Fruit fly (Drosophila melanogaster): Measurements from ENCODE around the gene sbm.

sbm gene

DNA sequence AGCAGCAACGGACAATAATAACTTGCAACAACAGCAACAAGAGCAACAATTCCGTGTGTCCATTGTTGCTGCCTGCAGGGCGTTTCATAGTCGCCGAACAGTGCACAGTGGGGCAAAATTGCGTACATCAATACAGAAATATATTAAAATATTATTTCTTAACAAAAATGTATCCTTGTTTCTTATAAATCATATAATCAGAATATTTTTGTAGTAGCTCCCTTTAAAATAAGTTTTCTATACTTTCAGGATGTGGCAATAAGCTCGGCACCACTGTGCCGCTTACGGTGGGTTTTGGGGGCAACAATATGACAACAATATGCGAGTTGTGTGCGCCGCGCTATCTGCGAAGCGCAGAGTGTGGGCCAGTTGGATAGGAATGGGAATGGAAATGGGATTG, 9.9 kb upstream of the sbm start (continued):
- peak; percentile 71 for TF ChIP-seq CG12299 (tag; optimal IDR thresholded peaks at IDR 0.05)
- TF ChIP-seq Ada2b (GFP tag; IDR thresholded peaks at IDR 0.05) = peak; percentile 78
- no peak for TF ChIP-seq CG9932 (GFP tag; IDR thresholded peaks at IDR 0.05)

DNA sequence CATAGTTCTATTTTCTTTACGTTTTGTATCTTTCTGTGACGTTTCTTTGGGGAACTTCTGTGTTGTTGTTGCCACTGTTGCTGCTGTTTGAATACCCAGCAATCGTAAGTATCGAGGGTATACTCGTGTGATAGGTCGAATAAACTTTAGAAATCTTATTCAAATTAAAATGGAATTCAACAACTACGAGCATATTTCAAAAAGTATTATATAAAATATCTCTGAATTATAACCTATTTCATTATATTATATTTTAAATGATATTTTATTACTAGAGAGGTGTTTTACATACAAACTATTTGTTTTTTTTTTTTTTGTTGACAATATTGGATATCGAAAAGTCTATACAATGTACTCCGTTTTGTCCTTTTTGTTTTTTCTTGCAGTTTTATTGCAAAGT, 6.8 kb upstream of the sbm start:
- TF ChIP-seq dpn (GFP tag; optimal IDR thresholded peaks at IDR 0.05) (no peak), Meics (GFP tag; optimal IDR thresholded peaks at IDR 0.05) (no peak), org-1 (GFP tag; optimal IDR thresholded peaks at IDR 0.05) (no peak), CG11456 (GFP tag; IDR thresholded peaks at IDR 0.05) (no peak), CG4282 (GFP tag; optimal IDR thresholded peaks at IDR 0.05) (no peak), CG4617 (GFP tag; optimal IDR thresholded peaks at IDR 0.05; ENCODE audit: borderline replicate concordance) (no peak), CG4360 (GFP tag; IDR thresholded peaks at IDR 0.05) (0 out of 2 replicates have a peak, but pooled peaks have one; percentile 22), CG12769 (tag; optimal IDR thresholded peaks at IDR 0.05) (no peak), aop (GFP tag; IDR thresholded peaks at IDR 0.05) (no peak), lov (optimal IDR thresholded peaks at IDR 0.05) (no peak), lov (GFP tag; IDR thresholded peaks at IDR 0.05) (no peak), CG14014 (GFP tag; IDR thresholded peaks at IDR 0.05) (no peak), CG4424 (GFP tag; optimal IDR thresholded peaks at IDR 0.05) (no peak), Adf1 (GFP tag; IDR thresholded peaks at IDR 0.05) (no peak), Six4 (GFP tag; optimal IDR thresholded peaks at IDR 0.05) (no peak), CG7963 (GFP tag; IDR thresholded peaks at IDR 0.05; ENCODE audit: partially characterized antibody) (no peak), Drgx (GFP tag; IDR thresholded peaks at IDR 0.05) (peak; percentile 28; the same call in 1 of the 2 replicates)

DNA sequence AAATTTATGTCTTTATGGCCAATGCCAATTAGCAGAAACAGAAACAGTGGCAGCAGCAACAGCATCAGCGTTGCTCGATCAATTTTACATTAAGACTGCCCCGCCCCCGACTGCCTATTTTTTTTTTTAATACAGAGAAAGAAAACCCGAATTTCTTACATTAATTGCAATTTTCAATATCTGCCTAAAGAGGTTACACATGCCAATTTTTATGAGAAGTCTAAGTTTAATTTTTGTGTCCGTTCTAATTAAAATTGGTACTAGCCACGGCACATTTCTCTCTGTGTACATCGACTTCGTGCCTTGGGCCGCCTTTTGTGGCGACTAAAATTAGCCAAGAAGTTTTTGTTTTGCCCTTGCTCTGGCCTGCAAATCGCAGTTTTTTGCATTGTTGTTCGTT, 4.5 kb upstream of the sbm start:
- TF ChIP-seq sima (GFP tag; optimal IDR thresholded peaks at IDR 0.05) (no peak), row (GFP tag; IDR thresholded peaks at IDR 0.05) (0 out of 3 replicates have a peak, but pooled peaks have one; percentile 21), pfk (GFP tag; optimal IDR thresholded peaks at IDR 0.05) (no peak), fu2 (GFP tag; optimal IDR thresholded peaks at IDR 0.05) (no peak), hkb (optimal IDR thresholded peaks at IDR 0.05) (no peak), hkb (GFP tag; IDR thresholded peaks at IDR 0.05) (peak; percentile 21; the same call in 1 of the 2 replicates), prd (optimal IDR thresholded peaks at IDR 0.05) (no peak), prd (GFP tag; IDR thresholded peaks at IDR 0.05) (peak; percentile 49; the same call in 1 of the 3 replicates), dpn (GFP tag; optimal IDR thresholded peaks at IDR 0.05) (no peak), CG4617 (GFP tag; optimal IDR thresholded peaks at IDR 0.05; ENCODE audit: borderline replicate concordance) (no peak), CG6854 (GFP tag; optimal IDR thresholded peaks at IDR 0.05) (no peak), Drgx (GFP tag; IDR thresholded peaks at IDR 0.05) (peak; percentile 33; the same call in 1 of the 2 replicates), Dfd (GFP tag; optimal IDR thresholded peaks at IDR 0.05) (no peak), lbe (GFP tag; optimal IDR thresholded peaks at IDR 0.05) (no peak), CG2120 (GFP tag; optimal IDR thresholded peaks at IDR 0.05) (no peak), Gsc (GFP tag; IDR thresholded peaks at IDR 0.05) (0 out of 2 replicates have a peak, but pooled peaks have one; percentile 17), sens (GFP tag) (peak; percentile 56), Blimp-1 (GFP tag; optimal IDR thresholded peaks at IDR 0.05) (peak; percentile 0), gem (tag; optimal IDR thresholded peaks at IDR 0.05) (peak; percentile 20), Dek (tag; optimal IDR thresholded peaks at IDR 0.05) (no peak), sisA (GFP tag; IDR thresholded peaks at IDR 0.05) (peak; percentile 28; the same call in 1 of the 2 replicates), CG13424 (tag; optimal IDR thresholded peaks at IDR 0.05) (no peak), CG43689 (GFP tag; IDR thresholded peaks at IDR 0.05) (no peak), CG11696 (GFP tag; IDR thresholded peaks at IDR 0.05) (no peak), sr (GFP tag; IDR thresholded peaks at IDR 0.05) (no peak), bsh (GFP tag; optimal IDR thresholded peaks at IDR 0.05) (peak in 1 of 2 experiments; percentile 31), ssp (GFP tag; IDR thresholded peaks at IDR 0.05) (no peak), HLHmδ (GFP tag; optimal IDR thresholded peaks at IDR 0.05) (no peak), chif (GFP tag; optimal IDR thresholded peaks at IDR 0.05) (no peak), CG11504 (tag; optimal IDR thresholded peaks at IDR 0.05) (peak; percentile 17), odd (GFP tag; optimal IDR thresholded peaks at IDR 0.05) (no peak), rib (GFP tag; IDR thresholded peaks at IDR 0.05) (no peak), CG11560 (tag; IDR thresholded peaks at IDR 0.05) (no peak)
